Worm (Caenorhabditis elegans) whole organism, young adult: ENCODE data around the gene med-2.

ENCODE experiments used
- B0261.1 ChIP-seq: sonication (generic microtip); optimal IDR thresholded peaks from 2 replicates; lab custom pipeline; 2016; ENCODE audit warnings: mild to moderate bottlenecking, missing genetic modification characterization, moderate library complexity, missing compliant biosample characterization
- C06A6.2 ChIP-seq: fragments of 200-800 bp; sonication (Bioruptor generic); conservative IDR thresholded peaks from 2 replicates; pipeline ENCODE4 v1.3.6; 2022; ENCODE audit warnings: missing genetic modification characterization, missing compliant biosample characterization
- F10E7.11 ChIP-seq: sonication (generic microtip); optimal IDR thresholded peaks from 2 replicates; lab custom pipeline; 2017; ENCODE audit warnings: mild to moderate bottlenecking, missing genetic modification characterization, moderate library complexity, missing compliant biosample characterization
- F22D6.2 ChIP-seq: sonication (generic microtip); optimal IDR thresholded peaks from 2 replicates; lab custom pipeline; 2016; ENCODE audit warnings: mild to moderate bottlenecking, missing genetic modification characterization, missing compliant biosample characterization
- F33H1.4 ChIP-seq: fragments of 200-800 bp; sonication (Bioruptor generic); IDR thresholded peaks from 2 replicates; pipeline ENCODE4 v1.3.6; 2022; ENCODE audit warnings: missing genetic modification reagents, missing genetic modification characterization, missing compliant biosample characterization
- F37B4.10 ChIP-seq: fragments of 200-800 bp; sonication (Bioruptor generic); IDR thresholded peaks from 2 replicates; pipeline ENCODE4 v1.3.6; 2022; ENCODE audit warnings: missing genetic modification characterization, missing compliant biosample characterization
- F39B2.1 ChIP-seq: fragments of 200-800 bp; sonication (Bioruptor generic); IDR thresholded peaks from 2 replicates; pipeline ENCODE4 v1.3.6; 2022; ENCODE audit warnings: missing genetic modification reagents, missing genetic modification characterization, missing compliant biosample characterization
- F49E8.2 ChIP-seq: sonication (generic microtip); optimal IDR thresholded peaks from 3 replicates; lab custom pipeline; 2017; ENCODE audit warnings: missing genetic modification characterization, mild to moderate bottlenecking, missing compliant biosample characterization, antibody characterized with exemption, moderate library complexity; ENCODE audit not compliant: insufficient read depth
- F55B11.4 ChIP-seq: sonication (generic microtip); optimal IDR thresholded peaks from 2 replicates; lab custom pipeline; 2016; ENCODE audit warnings: missing compliant biosample characterization, missing genetic modification characterization, borderline replicate concordance; ENCODE audit not compliant: insufficient read depth
- T26A5.8 ChIP-seq: sonication (generic microtip); optimal IDR thresholded peaks from 2 replicates; lab custom pipeline; 2016; ENCODE audit warnings: missing genetic modification characterization, missing compliant biosample characterization
- Y53F4B.3 ChIP-seq: fragments of 200-800 bp; sonication (Bioruptor generic); IDR thresholded peaks from 2 replicates; pipeline ENCODE4 v1.3.6; 2022; ENCODE audit warnings: missing genetic modification reagents, missing genetic modification characterization, missing compliant biosample characterization
- Y56A3A.18 ChIP-seq: fragments of 200-800 bp; sonication (Bioruptor generic); IDR thresholded peaks from 2 replicates; pipeline ENCODE4 v1.3.6; 2022; ENCODE audit warnings: missing genetic modification reagents, missing genetic modification characterization, missing compliant biosample characterization
- Y79H2A.3 ChIP-seq: fragments of 200-800 bp; sonication (Bioruptor generic); conservative IDR thresholded peaks from 2 replicates; pipeline ENCODE4 v1.3.6; 2022; ENCODE audit warnings: missing genetic modification reagents, missing genetic modification characterization, missing compliant biosample characterization
- ZK185.1 ChIP-seq: sonication (generic microtip); optimal IDR thresholded peaks from 2 replicates; lab custom pipeline; 2016; ENCODE audit warnings: mild to moderate bottlenecking, missing genetic modification characterization, missing compliant biosample characterization; ENCODE audit not compliant: poor library complexity, severe bottlenecking
- aptf-2 ChIP-seq: fragments of 200-800 bp; sonication (Bioruptor generic); conservative IDR thresholded peaks from 2 replicates; pipeline ENCODE4 v1.3.6; 2022; ENCODE audit warnings: missing genetic modification reagents, missing genetic modification characterization, missing compliant biosample characterization
- atf-7 ChIP-seq: sonication (generic microtip); optimal IDR thresholded peaks from 2 replicates; lab custom pipeline; 2017; ENCODE audit warnings: mild to moderate bottlenecking, missing genetic modification characterization, missing compliant biosample characterization
- attf-3 ChIP-seq: fragments of 200-800 bp; sonication (Bioruptor generic); conservative IDR thresholded peaks from 2 replicates; pipeline ENCODE4 v1.3.6; 2022; ENCODE audit warnings: missing genetic modification reagents, missing genetic modification characterization, missing compliant biosample characterization
- attf-5 ChIP-seq: fragments of 200-800 bp; sonication (Bioruptor generic); optimal IDR thresholded peaks from 2 replicates; lab custom pipeline; 2018; ENCODE audit warnings: mild to moderate bottlenecking, missing genetic modification characterization, missing compliant biosample characterization
- attf-6 ChIP-seq: fragments of 200-800 bp; sonication (Bioruptor generic); IDR thresholded peaks from 2 replicates; pipeline ENCODE4 v1.3.6; 2022; ENCODE audit warnings: missing genetic modification reagents, missing genetic modification characterization, missing compliant biosample characterization
- bed-1 ChIP-seq: fragments of 200-800 bp; sonication (Bioruptor generic); IDR thresholded peaks from 2 replicates; pipeline ENCODE4 v1.3.6; 2022; ENCODE audit warnings: missing genetic modification reagents, missing genetic modification characterization, missing compliant biosample characterization
- cebp-1 ChIP-seq, 2 experiments: fragments of 200-800 bp in 1 of 2; sonication (Bioruptor generic) in 1 of 2; sonication (generic microtip) in 1 of 2; IDR thresholded peaks in 1 of 2; optimal IDR thresholded peaks in 1 of 2; 2 replicates each; pipeline versions ENCODE4 v1.3.6 to Lab custom; 2017 to 2022; ENCODE audit warnings: missing compliant biosample characterization in 2 of 2, missing genetic modification characterization in 2 of 2, mild to moderate bottlenecking in 1 of 2, missing genetic modification reagents in 1 of 2, moderate library complexity in 1 of 2
- ceh-91 ChIP-seq: fragments of 200-800 bp; sonication (Bioruptor generic); IDR thresholded peaks from 2 replicates; pipeline ENCODE4 v1.3.6; 2022; ENCODE audit warnings: missing genetic modification reagents, missing genetic modification characterization, missing compliant biosample characterization
- dox-1 ChIP-seq: fragments of 200-800 bp; sonication (Bioruptor generic); IDR thresholded peaks from 2 replicates; pipeline ENCODE4 v1.3.6; 2022; ENCODE audit warnings: missing genetic modification reagents, missing genetic modification characterization, missing compliant biosample characterization
- egl-44 ChIP-seq: fragments of 200-800 bp; sonication (Bioruptor generic); IDR thresholded peaks from 2 replicates; pipeline ENCODE4 v1.3.6; 2022; ENCODE audit warnings: missing genetic modification reagents, missing genetic modification characterization, missing compliant biosample characterization
- ekl-4 ChIP-seq: fragments of 200-800 bp; sonication (Bioruptor generic); IDR thresholded peaks from 2 replicates; pipeline ENCODE4 v1.3.6; 2022; ENCODE audit warnings: missing genetic modification reagents, missing genetic modification characterization, missing compliant biosample characterization
- hlh-12 ChIP-seq: sonication (generic microtip); optimal IDR thresholded peaks from 2 replicates; lab custom pipeline; 2016; ENCODE audit warnings: missing genetic modification characterization, missing compliant biosample characterization
- hlh-26 ChIP-seq: fragments of 200-800 bp; sonication (Bioruptor generic); conservative IDR thresholded peaks from 2 replicates; pipeline ENCODE4 v1.3.6; 2022; ENCODE audit warnings: missing genetic modification reagents, missing genetic modification characterization, missing compliant biosample characterization
- hmg-1.2 ChIP-seq: fragments of 200-800 bp; sonication (Bioruptor generic); IDR thresholded peaks from 2 replicates; pipeline ENCODE4 v1.3.6; 2022; ENCODE audit warnings: missing genetic modification reagents, missing genetic modification characterization, missing compliant biosample characterization
- let-526 ChIP-seq: fragments of 200-800 bp; sonication (Bioruptor generic); IDR thresholded peaks from 2 replicates; pipeline ENCODE4 v1.3.6; 2022; ENCODE audit warnings: missing genetic modification reagents, missing genetic modification characterization, missing compliant biosample characterization
- let-607 ChIP-seq, 2 experiments: fragments of 200-800 bp in 1 of 2; sonication (Bioruptor generic) in 1 of 2; sonication (generic microtip) in 1 of 2; optimal IDR thresholded peaks; 2 replicates each; lab custom pipeline; 2016 to 2018; ENCODE audit warnings: mild to moderate bottlenecking in 2 of 2, missing compliant biosample characterization in 2 of 2, missing genetic modification characterization in 2 of 2, moderate library complexity in 2 of 2, missing genotype in 1 of 2
- lin-40 ChIP-seq: sonication (generic microtip); optimal IDR thresholded peaks from 2 replicates; lab custom pipeline; 2016; ENCODE audit warnings: missing genetic modification characterization, mild to moderate bottlenecking, missing compliant biosample characterization, missing genotype, missing genetic modification reagents
- lsy-27 ChIP-seq: sonication (generic microtip); optimal IDR thresholded peaks from 2 replicates; lab custom pipeline; 2017; ENCODE audit warnings: missing genetic modification characterization, mild to moderate bottlenecking, missing compliant biosample characterization, antibody characterized with exemption, missing genotype, borderline replicate concordance; ENCODE audit not compliant: insufficient read depth
- mel-28 ChIP-seq: sonication (generic microtip); optimal IDR thresholded peaks from 2 replicates; lab custom pipeline; 2016; ENCODE audit warnings: borderline replicate concordance, mild to moderate bottlenecking, missing genetic modification characterization, missing compliant biosample characterization
- nhr-80 ChIP-seq: sonication (generic microtip); optimal IDR thresholded peaks from 2 replicates; lab custom pipeline; 2016; ENCODE audit warnings: missing genetic modification characterization, missing compliant biosample characterization
- pha-4 ChIP-seq: fragments of 150-350 bp; sonication (generic microtip); optimal IDR thresholded peaks from 2 replicates; lab custom pipeline; 2014; ENCODE audit warnings: missing biosample characterization, missing genetic modification reagents, missing genetic modification characterization
- repo-1 ChIP-seq: sonication (generic microtip); optimal IDR thresholded peaks from 2 replicates; lab custom pipeline; 2017; ENCODE audit warnings: mild to moderate bottlenecking, missing genetic modification characterization, missing compliant biosample characterization
- snpc-1.1 ChIP-seq: sonication (generic microtip); optimal IDR thresholded peaks from 2 replicates; lab custom pipeline; 2017; ENCODE audit warnings: missing genetic modification characterization, mild to moderate bottlenecking, missing compliant biosample characterization, antibody characterized with exemption, moderate library complexity, missing genotype, missing genetic modification reagents; ENCODE audit not compliant: insufficient read depth
- snpc-1.3 ChIP-seq: sonication (generic microtip); optimal IDR thresholded peaks from 2 replicates; lab custom pipeline; 2017; ENCODE audit warnings: missing genetic modification characterization, mild to moderate bottlenecking, missing compliant biosample characterization, antibody characterized with exemption, moderate library complexity, missing genotype, missing genetic modification reagents; ENCODE audit not compliant: insufficient read depth
- tbp1 ChIP-seq: fragments of 200-800 bp; sonication (Bioruptor generic); optimal IDR thresholded peaks from 2 replicates; lab custom pipeline; 2018; ENCODE audit warnings: mild to moderate bottlenecking, missing genetic modification characterization, missing compliant biosample characterization
- unc-62 ChIP-seq: fragments of 150-350 bp; optimal IDR thresholded peaks from 2 replicates; lab custom pipeline; 2014; ENCODE audit warnings: missing biosample characterization, missing genetic modification reagents, missing genetic modification characterization
- zim-3 ChIP-seq: sonication (generic microtip); optimal IDR thresholded peaks from 2 replicates; lab custom pipeline; 2017; ENCODE audit warnings: mild to moderate bottlenecking, missing genetic modification characterization, moderate library complexity, missing compliant biosample characterization
- ztf-22 ChIP-seq: fragments of 200-800 bp; sonication (Bioruptor generic); optimal IDR thresholded peaks from 2 replicates; lab custom pipeline; 2018; ENCODE audit warnings: mild to moderate bottlenecking, missing genetic modification characterization, moderate library complexity, missing compliant biosample characterization
- ztf-6 ChIP-seq: fragments of 200-800 bp; sonication (Bioruptor generic); IDR thresholded peaks from 2 replicates; pipeline ENCODE4 v1.3.6; 2022; ENCODE audit warnings: missing genetic modification reagents, missing genetic modification characterization, missing compliant biosample characterization

The med-2 gene

DNA sequence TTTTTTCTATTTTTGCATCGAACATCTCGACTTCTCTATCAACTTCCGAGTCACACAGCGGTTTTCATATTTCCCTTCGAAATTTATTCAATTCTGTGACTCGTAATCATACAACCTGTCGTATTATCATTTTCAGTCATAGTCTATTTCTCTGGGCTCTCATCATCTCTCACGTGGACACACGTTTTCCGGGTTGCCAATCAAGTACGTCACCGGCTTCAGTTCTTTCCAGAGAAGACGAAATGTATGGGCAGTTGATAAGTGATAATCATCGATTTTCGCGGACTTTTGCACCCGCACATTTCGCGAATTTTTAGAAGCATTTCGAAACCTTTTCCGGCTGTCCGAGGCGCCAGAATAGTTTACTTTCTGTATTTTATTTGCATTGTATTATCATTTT is 34.0 kb upstream of the med-2 start, which contains the start of gene srv-1 (continued):
- peak; percentile 86 for TF ChIP-seq atf-7
- peak; percentile 32 for TF ChIP-seq tbp1 (GFP tag; lab: Kevin White, UChicago)
- TF ChIP-seq dox-1 (GFP tag; lab: Robert Waterston, UW) = peak; percentile 27; the same call in 1 of the 2 replicates

DNA sequence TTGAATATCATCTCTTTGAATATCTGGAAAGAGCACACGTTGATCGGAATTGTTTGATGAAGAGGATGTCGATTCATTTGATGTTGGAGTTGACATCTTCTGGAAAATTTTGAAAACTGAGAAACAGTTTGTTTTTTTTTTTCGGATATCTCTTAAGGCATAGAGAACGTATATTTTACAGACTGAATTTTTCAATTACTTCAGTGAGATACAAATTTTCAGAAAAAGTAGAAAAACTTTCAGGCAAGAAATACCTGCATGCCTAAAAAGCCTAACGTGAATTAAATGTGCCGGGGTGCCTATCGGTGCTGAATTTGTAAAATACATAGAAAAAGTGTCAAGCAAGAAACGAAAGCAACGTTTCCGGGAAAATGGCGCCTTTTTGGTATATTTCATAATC is 27.6 kb upstream of the med-2 start, which contains the start of gene zak-1:
Gene zak-1 (minus strand): TSS at position 101 of the 400 bp plus-strand sequence.
- TF ChIP-seq Y79H2A.3 (GFP tag; lab: Robert Waterston, UW) (no peak), ceh-91 (GFP tag; lab: Robert Waterston, UW) (no peak), bed-1 (GFP tag; lab: Robert Waterston, UW) (no peak), mel-28 (tag; lab: Kevin White, UChicago) (no peak), F33H1.4 (no peak), ZK185.1 (tag; lab: Kevin White, UChicago) (no peak), snpc-1.1 (tag; lab: Kevin White, UChicago) (no peak), hlh-12 (tag; lab: Kevin White, UChicago) (no peak), F39B2.1 (GFP tag; lab: Robert Waterston, UW) (no peak), ztf-6 (GFP tag; lab: Robert Waterston, UW) (no peak), atf-7 (no peak), attf-3 (GFP tag; lab: Robert Waterston, UW) (no peak), F37B4.10 (GFP tag; lab: Robert Waterston, UW) (no peak), Y53F4B.3 (no peak), zim-3 (tag; lab: Kevin White, UChicago) (no peak), C06A6.2 (GFP tag; lab: Robert Waterston, UW) (no peak), repo-1 (tag; lab: Kevin White, UChicago) (no peak), let-526 (GFP tag; lab: Robert Waterston, UW) (no peak), F55B11.4 (tag; lab: Kevin White, UChicago) (no peak), attf-6 (GFP tag; lab: Robert Waterston, UW) (no peak)

DNA sequence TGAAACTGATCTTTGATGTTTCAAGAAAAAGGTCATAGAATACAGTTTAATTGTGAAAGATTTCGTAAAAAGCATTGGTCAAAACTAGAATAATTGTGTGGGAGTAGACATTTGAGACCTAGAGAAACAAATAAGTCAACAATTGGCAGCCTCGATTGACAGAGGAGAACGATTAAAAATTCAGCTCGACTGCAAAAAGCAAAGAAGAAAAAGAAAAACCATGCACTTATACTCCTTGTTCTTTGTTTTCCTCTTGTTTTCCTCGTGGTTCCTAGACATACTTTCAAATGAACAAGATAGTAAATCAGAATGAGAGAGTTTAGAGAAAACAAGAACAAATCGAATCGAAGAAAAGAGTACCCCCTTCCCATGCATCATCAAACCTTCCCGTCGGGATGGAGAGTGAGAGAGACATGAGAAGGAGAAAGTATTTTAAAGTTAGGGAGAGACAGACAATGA is 26.9 kb upstream of the med-2 start:
- TF ChIP-seq nhr-80 (tag; lab: Kevin White, UChicago) (peak; percentile 94), T26A5.8 (tag; lab: Kevin White, UChicago) (no peak), hlh-26 (GFP tag; lab: Robert Waterston, UW) (no peak), F10E7.11 (tag; lab: Kevin White, UChicago) (no peak), Y56A3A.18 (GFP tag; lab: Robert Waterston, UW) (no peak), aptf-2 (GFP tag; lab: Robert Waterston, UW) (no peak), B0261.1 (tag; lab: Kevin White, UChicago) (no peak), ekl-4 (no peak), ztf-22 (GFP tag; lab: Kevin White, UChicago) (no peak), F22D6.2 (tag; lab: Kevin White, UChicago) (no peak), let-607 (tag; optimal IDR thresholded peaks at IDR 0.05; lab: Kevin White, UChicago) (no peak), attf-5 (GFP tag; lab: Kevin White, UChicago) (peak; percentile 64), unc-62 (GFP tag; lab: Kevin White, UChicago) (no peak), atf-7 (peak; percentile 21), egl-44 (GFP tag; lab: Robert Waterston, UW) (no peak), lsy-27 (no peak), pha-4 (peak; percentile 86), lin-40 (tag; lab: Kevin White, UChicago) (peak; percentile 25), hmg-1.2 (GFP tag; lab: Robert Waterston, UW) (peak; percentile 14; the same call in 1 of the 2 replicates), F49E8.2 (tag; lab: Kevin White, UChicago) (no peak), snpc-1.1 (tag; lab: Kevin White, UChicago) (no peak), cebp-1 (GFP tag; IDR thresholded peaks at IDR 0.05; lab: Robert Waterston, UW) (peak; percentile 53; the same call in 1 of the 2 replicates), cebp-1 (tag; optimal IDR thresholded peaks at IDR 0.05; lab: Kevin White, UChicago) (peak; percentile 80), snpc-1.3 (tag; lab: Kevin White, UChicago) (no peak)
- TF ChIP-seq, all 124 proteins: peak for 7
